Fruit fly (Drosophila melanogaster): ENCODE results near the gene CG14269.

CG14269 gene

DNA sequence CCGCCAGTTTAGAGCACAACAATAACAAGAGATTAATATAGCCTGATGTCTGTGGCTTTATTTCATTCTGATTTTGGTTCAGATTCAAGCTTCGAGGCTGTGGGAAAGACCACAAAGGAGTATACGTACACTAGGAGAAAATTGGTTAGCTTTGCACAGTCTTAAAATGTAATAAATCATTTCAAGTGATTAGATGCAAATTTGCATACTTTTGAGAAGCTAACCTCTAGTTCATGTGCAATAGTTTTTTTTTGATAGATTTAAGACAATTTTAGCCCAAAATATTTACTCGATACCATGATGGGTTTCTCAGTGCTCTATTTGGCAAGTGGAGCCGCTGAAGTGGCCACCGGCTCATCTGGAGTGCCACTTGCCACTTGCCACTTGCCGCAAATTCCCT lies 21.9 kb upstream of the CG14269 start:
- TF ChIP-seq CG33017 (tag; optimal IDR thresholded peaks at IDR 0.05) (no peak), cnc (optimal IDR thresholded peaks at IDR 0.05) (no peak), bab1 (GFP tag; optimal IDR thresholded peaks at IDR 0.05) (no peak), CG7101 (tag; optimal IDR thresholded peaks at IDR 0.05) (no peak), CG11617 (GFP tag; optimal IDR thresholded peaks at IDR 0.05) (no peak), Clk (GFP tag; optimal IDR thresholded peaks at IDR 0.05) (no peak), CG12768 (GFP tag; optimal IDR thresholded peaks at IDR 0.05) (no peak), cic (GFP tag; optimal IDR thresholded peaks at IDR 0.05) (no peak), CG14711 (tag; optimal IDR thresholded peaks at IDR 0.05) (no peak), toe (GFP tag; optimal IDR thresholded peaks at IDR 0.05) (no peak), kay (GFP tag; ENCODE audit: borderline replicate concordance) (no peak)

DNA sequence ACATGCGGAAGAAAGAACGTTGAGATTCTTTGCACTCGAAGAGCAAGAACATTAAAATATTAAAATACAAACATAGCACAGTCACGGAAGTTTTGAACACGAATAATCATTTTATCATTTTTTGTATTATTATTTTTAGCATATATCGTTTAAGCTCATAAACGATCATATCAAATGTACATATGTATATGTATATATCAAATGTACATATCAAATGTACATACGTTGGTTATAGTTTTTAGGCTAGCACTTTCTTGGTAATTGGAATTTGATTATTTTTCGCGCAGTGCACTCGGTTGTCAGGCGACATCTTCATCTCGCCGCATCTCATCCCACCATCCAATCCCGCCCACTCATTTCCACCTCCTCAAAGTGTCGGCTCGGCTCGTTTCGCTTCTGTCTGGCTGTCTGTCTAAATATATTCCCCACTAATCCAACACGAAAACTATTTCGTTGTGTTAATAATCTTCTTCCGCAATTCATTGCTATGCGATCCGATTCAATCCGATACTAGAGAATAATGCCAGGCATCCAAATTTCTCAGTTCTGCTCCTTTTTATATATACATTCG lies 19.9 kb upstream of the CG14269 start:
- TF ChIP-seq CG33017 (tag; optimal IDR thresholded peaks at IDR 0.05), result no peak
- no peak for TF ChIP-seq CG11617 (GFP tag; optimal IDR thresholded peaks at IDR 0.05)
- no peak for TF ChIP-seq Clk (GFP tag; optimal IDR thresholded peaks at IDR 0.05)
- TF ChIP-seq pad (GFP tag; optimal IDR thresholded peaks at IDR 0.05), result no peak
- no peak for TF ChIP-seq cnc (optimal IDR thresholded peaks at IDR 0.05)
- TF ChIP-seq CG12768 (GFP tag; optimal IDR thresholded peaks at IDR 0.05), result no peak
- no peak for TF ChIP-seq kay (GFP tag; ENCODE audit: borderline replicate concordance)
- no peak for TF ChIP-seq tj (GFP tag; optimal IDR thresholded peaks at IDR 0.05)
- TF ChIP-seq bab1 (GFP tag; optimal IDR thresholded peaks at IDR 0.05), result no peak
- TF ChIP-seq toe (GFP tag; optimal IDR thresholded peaks at IDR 0.05), result no peak
- TF ChIP-seq CG1620 (GFP tag; optimal IDR thresholded peaks at IDR 0.05), result no peak
- no peak for TF ChIP-seq ovo (GFP tag; optimal IDR thresholded peaks at IDR 0.05)
- TF ChIP-seq CG14711 (tag; optimal IDR thresholded peaks at IDR 0.05), result no peak
- no peak for TF ChIP-seq CG5204 (GFP tag; optimal IDR thresholded peaks at IDR 0.05)
- TF ChIP-seq CG7101 (tag; optimal IDR thresholded peaks at IDR 0.05), result no peak

DNA sequence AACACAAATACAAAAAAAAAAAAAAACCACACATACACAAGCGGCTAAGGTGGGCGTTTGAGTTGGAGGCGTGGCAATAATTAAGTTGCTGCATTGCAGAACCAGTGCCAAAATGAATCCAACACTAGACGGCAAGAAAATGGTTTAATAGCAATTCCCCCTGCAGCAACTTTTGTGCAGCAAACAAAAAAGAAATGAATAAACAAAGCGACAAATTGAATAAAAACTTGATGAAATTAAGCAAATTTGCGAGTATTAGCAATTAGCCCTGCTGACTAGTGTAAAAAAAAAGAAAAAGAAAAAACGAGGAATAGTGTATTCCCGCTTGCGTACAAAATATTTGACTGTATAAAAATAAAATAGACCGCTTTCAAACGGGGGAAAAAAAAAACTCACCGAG lies 19.1 kb upstream of the CG14269 start:
- TF ChIP-seq CG7101 (tag; optimal IDR thresholded peaks at IDR 0.05) (no peak), kay (GFP tag; ENCODE audit: borderline replicate concordance) (no peak), CG7045 (GFP tag; optimal IDR thresholded peaks at IDR 0.05) (no peak), cnc (optimal IDR thresholded peaks at IDR 0.05) (no peak), tj (GFP tag; optimal IDR thresholded peaks at IDR 0.05) (no peak), CG11617 (GFP tag; optimal IDR thresholded peaks at IDR 0.05) (no peak)

DNA sequence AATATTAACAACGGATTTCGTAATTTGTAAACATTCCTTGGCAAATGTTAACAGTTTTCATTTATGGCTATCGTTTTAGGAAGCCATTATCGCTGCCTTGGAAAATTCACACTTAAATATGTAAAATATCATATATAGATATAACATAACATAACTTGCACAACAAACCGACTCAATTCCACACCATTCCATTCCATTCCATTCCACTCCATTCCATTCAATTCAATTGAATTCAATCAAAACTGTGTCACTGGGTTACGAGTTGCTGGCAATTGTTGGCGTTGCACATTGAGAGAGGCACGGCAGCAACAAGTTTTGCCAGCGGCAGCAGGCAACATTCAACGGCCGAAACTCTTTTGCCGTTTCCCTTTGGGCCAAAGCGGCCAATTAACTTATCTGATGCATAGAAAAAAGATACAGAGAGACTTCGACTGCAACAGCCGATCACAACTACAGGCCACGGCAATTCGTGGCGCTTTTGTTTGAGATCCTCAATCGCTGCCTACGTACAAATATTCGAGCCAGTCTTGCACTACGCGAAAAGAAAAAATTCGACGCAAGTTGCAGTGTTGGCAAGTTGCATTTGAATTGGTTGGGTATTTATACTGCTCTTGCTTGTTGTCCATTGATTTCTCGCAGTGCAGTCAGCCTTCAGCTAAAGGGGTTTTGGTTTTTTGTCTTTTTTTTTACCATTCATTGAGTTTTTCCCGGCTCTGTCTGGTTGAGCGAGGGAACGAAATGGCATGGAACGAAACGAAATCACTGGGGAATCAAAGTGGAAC lies 17.6 kb upstream of the CG14269 start:
- TF ChIP-seq Clk (GFP tag; optimal IDR thresholded peaks at IDR 0.05) (no peak), bab1 (GFP tag; optimal IDR thresholded peaks at IDR 0.05) (no peak), Mnt (GFP tag; optimal IDR thresholded peaks at IDR 0.05) (no peak), CG33017 (tag; optimal IDR thresholded peaks at IDR 0.05) (no peak), CG11617 (GFP tag; optimal IDR thresholded peaks at IDR 0.05) (no peak), CG7045 (GFP tag; optimal IDR thresholded peaks at IDR 0.05) (no peak), ovo (GFP tag; optimal IDR thresholded peaks at IDR 0.05) (no peak), CG7101 (tag; optimal IDR thresholded peaks at IDR 0.05) (no peak), CG1620 (GFP tag; optimal IDR thresholded peaks at IDR 0.05) (no peak), kay (GFP tag; ENCODE audit: borderline replicate concordance) (no peak), tj (GFP tag; optimal IDR thresholded peaks at IDR 0.05) (no peak), pad (GFP tag; optimal IDR thresholded peaks at IDR 0.05) (no peak), Hr96 (GFP tag; optimal IDR thresholded peaks at IDR 0.05) (no peak), cnc (optimal IDR thresholded peaks at IDR 0.05) (no peak), CG12768 (GFP tag; optimal IDR thresholded peaks at IDR 0.05) (no peak), CG14711 (tag; optimal IDR thresholded peaks at IDR 0.05) (no peak)

DNA sequence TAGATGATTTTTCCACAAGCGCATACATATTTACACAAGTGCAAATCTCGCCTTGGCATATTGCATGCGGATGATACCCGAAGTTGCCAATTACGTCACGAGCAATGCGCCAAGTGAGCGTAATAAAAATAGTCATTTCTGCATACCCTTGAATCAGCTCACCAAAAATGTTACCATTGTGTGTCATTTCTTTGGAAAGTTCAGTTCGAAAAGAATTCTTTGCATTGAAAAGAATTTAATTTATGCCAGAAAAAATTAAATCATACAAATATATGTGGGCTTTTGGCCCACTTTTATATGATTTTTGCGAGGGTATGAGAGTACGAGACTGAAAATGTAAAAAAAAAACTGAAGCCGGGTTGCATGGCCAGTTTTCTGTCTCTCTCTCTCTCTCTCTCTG lies 16.3 kb upstream of the CG14269 start:
- no peak for TF ChIP-seq tj (GFP tag; optimal IDR thresholded peaks at IDR 0.05)
- no peak for TF ChIP-seq Mnt (GFP tag; optimal IDR thresholded peaks at IDR 0.05)
- TF ChIP-seq Crg-1 (GFP tag; optimal IDR thresholded peaks at IDR 0.05), result no peak
- TF ChIP-seq pad (GFP tag; optimal IDR thresholded peaks at IDR 0.05), result no peak
- TF ChIP-seq kay (GFP tag; ENCODE audit: borderline replicate concordance), result no peak
- no peak for TF ChIP-seq bab1 (GFP tag; optimal IDR thresholded peaks at IDR 0.05)
- TF ChIP-seq cic (GFP tag; optimal IDR thresholded peaks at IDR 0.05), result no peak
- TF ChIP-seq CG11617 (GFP tag; optimal IDR thresholded peaks at IDR 0.05), result no peak
- no peak for TF ChIP-seq CG14711 (tag; optimal IDR thresholded peaks at IDR 0.05)
- TF ChIP-seq cnc (optimal IDR thresholded peaks at IDR 0.05), result no peak
- no peak for TF ChIP-seq ovo (GFP tag; optimal IDR thresholded peaks at IDR 0.05)
- TF ChIP-seq Clk (GFP tag; optimal IDR thresholded peaks at IDR 0.05), result no peak
- no peak for TF ChIP-seq CG1620 (GFP tag; optimal IDR thresholded peaks at IDR 0.05)

DNA sequence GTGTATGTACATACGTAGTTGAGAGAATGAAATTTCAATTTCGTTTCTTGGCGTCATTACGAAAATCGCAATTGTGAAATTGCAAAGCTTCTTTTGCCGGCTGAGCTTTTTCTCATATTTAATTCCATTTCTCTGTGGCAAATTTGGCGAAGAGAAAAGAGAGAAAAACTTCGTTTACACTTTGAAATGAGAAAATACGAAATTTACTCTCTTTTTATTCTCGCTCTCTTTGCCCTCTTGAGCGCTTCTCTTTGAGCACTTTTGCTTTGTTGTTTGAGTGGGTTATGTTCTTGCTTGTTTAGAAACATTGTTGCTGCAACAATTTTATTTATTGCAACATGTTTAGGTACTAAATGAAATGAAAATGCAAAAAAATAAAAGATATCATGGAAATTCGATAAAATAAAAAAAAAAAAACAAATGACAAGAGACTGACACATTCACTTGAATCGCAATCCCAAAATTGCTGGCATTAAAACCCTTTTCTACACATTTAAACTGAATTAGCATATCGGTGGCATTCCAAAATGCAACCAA lies 15.7 kb upstream of the CG14269 start:
- TF ChIP-seq pad (GFP tag; optimal IDR thresholded peaks at IDR 0.05), result no peak
- TF ChIP-seq tj (GFP tag; optimal IDR thresholded peaks at IDR 0.05), result no peak
- TF ChIP-seq Clk (GFP tag; optimal IDR thresholded peaks at IDR 0.05), result no peak
- peak; percentile 33 for TF ChIP-seq cic (GFP tag; optimal IDR thresholded peaks at IDR 0.05)
- TF ChIP-seq kay (GFP tag; ENCODE audit: borderline replicate concordance), result peak; percentile 54
- no peak for TF ChIP-seq Mnt (GFP tag; optimal IDR thresholded peaks at IDR 0.05)
- no peak for TF ChIP-seq CG14711 (tag; optimal IDR thresholded peaks at IDR 0.05)
- TF ChIP-seq CG7101 (tag; optimal IDR thresholded peaks at IDR 0.05), result no peak
- TF ChIP-seq CG5204 (GFP tag; optimal IDR thresholded peaks at IDR 0.05), result no peak
- TF ChIP-seq toe (GFP tag; optimal IDR thresholded peaks at IDR 0.05), result no peak
- no peak for TF ChIP-seq Hr96 (GFP tag; optimal IDR thresholded peaks at IDR 0.05)
